Fruit fly (Drosophila melanogaster) ovary, adult (tissue): Measurements from ENCODE around the gene CG5968.

Experiments
- CG17801 ChIP-seq: fragments of 200-800 bp; optimal IDR thresholded peaks from 2 replicates; lab custom pipeline; 2019; ENCODE audit warnings: missing biosample characterization, mild to moderate bottlenecking, missing genetic modification characterization, moderate library complexity; ENCODE audit not compliant: partially characterized antibody

The CG5968 gene

DNA sequence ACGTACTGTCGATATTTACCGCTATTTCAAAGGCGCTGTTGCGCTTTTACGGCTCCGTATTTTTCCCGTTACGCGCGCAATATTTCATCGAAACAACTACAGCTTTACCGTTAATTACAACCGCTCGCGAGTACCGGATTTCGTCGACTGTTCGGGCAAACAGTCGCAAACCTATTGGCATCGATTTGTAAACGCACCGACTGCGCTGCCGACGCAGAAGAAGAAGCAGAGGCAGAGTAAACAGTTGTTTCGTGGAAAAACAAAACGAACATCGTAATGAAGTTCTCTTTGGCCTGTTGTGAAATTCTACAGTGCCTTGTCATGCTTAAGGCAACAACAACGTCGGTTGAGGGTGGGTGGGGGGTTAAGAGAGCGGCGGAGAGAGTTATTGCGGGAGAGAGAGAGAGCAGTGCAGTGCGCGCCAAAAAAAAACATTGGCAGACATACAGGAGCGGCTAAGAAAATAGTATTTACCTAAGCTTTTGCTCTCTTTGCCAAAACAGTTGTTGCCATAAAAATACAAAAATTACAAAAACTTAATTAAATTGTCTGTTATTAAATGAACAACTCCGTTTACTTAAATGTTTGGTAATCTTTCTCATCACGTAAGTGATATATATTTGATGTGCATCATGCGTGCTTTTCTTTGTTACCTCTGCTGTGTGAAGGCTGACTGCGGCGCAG lies 16.9 kb downstream of the CG5968 start, which contains the start of gene CG5953:
Gene CG5953 (minus strand): TSS at position 176 of the 684 bp plus-strand sequence.
- peak; percentile 91 for TF ChIP-seq CG17801 (GFP tag; lab: Kevin White, UChicago)

DNA sequence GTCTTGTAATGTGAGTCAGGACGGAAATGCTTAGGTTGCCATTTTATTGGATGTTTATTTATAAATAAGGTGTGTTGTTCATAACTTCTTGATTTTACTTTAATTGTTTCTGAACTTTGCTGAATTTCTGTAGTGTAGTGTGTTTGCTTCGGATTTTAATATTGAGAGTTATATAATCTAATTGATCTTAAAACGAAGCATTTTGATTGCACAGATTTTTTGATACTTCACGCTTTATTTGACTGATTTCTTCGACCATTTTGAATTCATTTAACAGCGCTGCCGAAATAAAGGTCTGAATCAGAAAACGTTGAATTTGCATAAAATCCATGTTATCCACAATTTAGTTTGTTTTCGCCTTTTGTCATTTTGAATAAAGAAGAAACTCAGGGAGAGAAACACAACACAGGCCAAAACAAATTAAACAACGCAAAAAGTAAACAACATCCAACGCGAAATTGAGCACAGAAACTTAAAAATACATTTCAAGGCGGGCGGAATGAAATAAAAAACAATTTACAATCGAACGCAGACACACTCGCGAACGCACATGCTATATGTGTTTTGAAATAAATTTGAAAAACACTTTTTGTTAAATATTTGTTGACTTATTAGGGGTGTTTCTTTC lies 18.1 kb downstream of the CG5968 start:
- no peak for TF ChIP-seq CG17801 (GFP tag; lab: Kevin White, UChicago)

DNA sequence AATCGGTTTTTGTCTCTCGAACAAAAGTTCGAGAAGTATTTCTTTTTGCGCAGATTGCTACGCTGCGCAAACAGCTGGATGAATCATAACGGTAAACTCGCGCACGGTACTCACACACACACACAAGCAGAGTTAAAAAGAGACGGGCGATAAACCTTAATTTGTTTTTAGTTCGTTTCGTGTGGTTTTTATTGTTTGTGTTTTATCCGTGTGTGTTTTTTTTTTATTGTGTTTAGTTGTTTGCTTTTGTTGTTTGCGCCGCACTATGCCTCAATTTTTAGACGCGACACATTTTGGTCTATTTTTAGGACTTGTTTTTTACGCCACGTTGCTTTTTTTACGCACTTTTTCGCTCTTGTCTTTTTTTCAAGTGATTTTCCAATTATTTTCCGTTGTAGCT lies 18.9 kb downstream of the CG5968 start:
- no peak for TF ChIP-seq CG17801 (GFP tag; lab: Kevin White, UChicago)

DNA sequence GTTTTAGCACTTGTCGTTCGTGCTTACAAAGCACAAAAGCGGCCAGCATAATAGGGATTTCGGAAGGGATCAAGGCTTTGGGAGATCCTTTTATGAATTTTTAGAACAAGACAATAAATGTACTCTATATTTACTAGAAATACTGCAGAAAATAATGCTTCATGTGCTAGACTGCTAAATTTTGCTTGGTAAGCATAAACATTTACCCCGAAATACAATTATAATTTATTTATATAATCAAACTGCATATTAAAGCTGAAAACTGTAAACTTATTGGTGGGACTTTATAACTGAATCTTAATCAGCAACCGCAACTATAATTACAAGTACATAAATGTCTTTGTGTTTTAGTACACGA lies 19.4 kb downstream of the CG5968 start:
- no peak for TF ChIP-seq CG17801 (GFP tag; lab: Kevin White, UChicago)

DNA sequence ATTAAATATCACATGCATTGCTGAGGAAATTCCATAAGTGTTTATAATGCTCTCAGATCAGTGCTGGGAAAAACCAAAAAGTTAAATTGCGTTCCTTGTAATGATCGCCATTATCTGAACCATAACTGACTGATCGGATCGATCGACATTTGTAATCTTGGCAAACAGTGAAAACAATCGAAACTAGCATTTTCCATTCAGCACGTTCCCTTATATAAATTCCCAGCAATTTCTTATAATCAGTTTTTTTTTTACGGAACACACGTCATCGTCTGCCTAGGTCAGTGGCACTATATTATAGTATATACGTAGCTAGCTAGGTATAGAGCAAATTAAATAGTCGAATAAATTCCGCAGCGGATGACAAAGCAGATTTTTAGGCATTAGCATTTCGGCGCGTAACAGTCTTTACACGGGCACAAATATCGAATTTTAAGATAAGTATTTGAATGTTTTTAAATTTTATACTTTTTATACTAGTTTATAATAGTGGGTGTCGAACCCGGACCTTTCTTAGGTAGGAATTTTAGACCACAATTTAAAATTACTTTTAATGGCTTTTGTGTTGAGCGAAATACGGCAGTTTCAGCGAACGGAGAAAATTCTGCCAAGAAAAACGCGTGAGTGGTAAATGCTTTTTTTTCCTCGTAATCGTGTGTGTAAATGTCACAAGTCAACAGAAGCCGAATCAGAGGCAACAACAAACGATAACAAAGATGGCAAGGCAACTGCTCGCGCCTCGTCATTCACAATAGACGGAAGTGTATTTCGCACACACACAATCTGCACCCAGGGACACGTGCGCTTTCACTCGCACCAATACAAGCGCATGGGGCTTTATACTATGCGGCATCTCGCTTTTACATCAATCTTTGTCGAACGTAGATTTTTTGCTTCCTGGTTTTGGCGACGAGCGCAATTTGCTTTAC lies 20.0 kb downstream of the CG5968 start:
- no peak for TF ChIP-seq CG17801 (GFP tag; lab: Kevin White, UChicago)

DNA sequence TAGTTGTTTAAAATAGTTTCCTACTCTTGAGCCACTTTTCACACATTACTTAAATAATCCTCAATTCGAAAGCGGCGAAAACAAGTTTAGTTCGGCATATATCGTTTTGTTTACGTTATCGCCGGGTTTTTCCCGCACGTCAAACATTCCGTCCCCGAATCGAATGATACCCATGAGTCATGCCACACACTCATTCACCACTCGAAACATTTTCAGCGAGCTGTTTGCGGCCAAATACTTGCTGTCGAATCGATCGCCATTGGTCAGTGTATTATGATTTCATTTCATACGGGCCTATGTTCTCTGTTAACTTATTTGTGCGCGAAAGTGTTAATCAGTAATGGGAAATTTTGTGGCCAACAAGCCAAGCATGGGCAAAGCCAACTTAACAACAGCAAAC lies 21.3 kb downstream of the CG5968 start:
- TF ChIP-seq CG17801 (GFP tag; lab: Kevin White, UChicago) = no peak

DNA sequence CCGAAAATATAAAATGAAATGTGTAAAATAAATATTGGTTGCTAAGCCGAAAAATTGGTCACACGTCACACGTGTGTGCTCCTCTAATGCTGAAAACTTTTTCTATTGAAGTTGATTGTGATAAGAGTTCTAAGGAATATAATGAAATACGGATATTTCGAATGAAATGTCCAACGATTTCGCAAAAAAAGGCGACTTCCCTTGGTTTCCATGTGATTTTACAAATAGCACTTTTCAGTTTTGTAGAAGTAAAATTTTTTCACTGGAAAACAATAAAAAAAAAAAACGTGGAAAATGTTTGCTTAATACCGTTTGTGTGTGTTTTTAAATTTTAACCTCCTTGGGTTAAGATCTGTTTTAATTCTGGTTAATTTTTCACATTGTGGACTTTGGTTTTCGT lies 23.2 kb downstream of the CG5968 start:
- TF ChIP-seq CG17801 (GFP tag; lab: Kevin White, UChicago) = no peak

DNA sequence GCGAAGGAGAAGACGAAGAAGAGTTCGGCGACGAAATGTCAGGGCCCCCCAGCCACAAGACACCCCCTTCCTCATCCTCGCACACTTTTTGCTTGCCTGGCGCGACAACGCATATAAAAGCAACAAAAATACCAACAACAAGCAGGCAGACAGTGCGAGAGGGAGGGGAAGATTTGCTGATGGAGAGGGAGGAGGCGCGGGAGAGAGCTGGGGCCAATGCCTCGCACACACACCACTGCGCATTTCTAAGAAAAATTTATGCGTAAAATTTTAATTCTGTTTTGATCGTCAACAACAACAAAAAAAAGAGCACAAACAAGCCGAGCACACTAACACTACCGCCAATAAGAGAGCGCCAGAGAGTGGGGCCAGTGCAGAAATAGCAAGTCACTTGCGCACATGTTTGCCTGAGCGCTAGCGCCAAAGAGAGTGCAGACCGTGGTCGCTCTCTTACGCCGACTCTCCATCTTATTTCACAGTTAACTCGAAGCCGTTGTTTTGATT lies 23.7 kb downstream of the CG5968 start:
- TF ChIP-seq CG17801 (GFP tag; lab: Kevin White, UChicago) = no peak

DNA sequence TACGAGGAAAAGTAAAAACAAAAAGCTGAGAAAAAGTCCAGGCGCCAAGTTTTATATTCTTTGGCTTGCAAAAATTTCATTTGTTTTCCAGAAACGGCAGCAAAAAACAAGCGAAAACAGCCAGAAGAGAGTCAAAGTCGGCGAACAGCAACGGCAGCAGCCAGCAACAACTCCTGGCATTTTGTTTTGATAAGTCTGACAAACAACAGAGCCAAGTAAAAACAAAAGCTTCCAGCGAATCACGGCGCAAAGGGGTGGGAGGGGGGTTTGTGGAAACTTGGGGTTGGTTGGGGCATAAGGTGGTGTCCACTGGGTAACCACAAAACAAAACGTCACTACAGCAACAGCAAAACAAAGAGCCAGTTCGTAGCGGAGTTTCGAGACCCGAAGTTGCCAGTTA lies 24.6 kb downstream of the CG5968 start:
- no peak for TF ChIP-seq CG17801 (GFP tag; lab: Kevin White, UChicago)

DNA sequence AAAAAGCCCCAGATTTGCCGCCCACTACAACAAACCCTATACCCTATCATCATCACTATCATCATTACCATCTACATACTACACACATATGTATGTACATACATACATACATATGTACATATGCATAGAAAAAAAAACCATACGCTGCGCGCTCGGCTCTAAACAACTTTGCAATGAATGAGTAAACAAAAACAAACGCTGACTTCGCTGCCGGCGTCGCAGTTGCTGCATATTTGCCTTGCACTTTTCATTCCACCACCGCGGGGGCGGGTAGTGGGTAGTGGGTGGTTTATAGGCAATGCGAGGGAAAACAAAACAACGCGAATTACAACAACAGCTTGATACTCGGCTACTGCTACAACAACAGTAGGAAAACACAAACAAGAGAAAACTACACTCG lies 26.7 kb downstream of the CG5968 start:
- no peak for TF ChIP-seq CG17801 (GFP tag; lab: Kevin White, UChicago)

DNA sequence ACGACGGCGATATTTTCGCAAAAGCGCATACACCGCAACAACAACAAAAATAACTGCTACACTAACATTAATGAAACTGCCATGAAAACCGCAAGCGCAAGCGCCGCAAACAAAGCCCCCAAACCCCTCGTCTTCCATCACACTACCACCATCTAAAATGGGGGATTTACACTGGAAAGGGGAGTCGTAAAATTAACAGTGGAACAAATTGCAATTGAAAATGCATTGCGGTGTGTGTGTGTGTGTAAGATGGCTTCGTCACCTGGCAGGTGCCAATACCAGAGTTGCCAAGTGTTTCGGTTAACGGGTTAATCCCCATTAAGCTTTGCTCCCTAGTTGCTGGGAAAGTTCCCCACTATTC lies 27.5 kb downstream of the CG5968 start:
- TF ChIP-seq CG17801 (GFP tag; lab: Kevin White, UChicago) = no peak

DNA sequence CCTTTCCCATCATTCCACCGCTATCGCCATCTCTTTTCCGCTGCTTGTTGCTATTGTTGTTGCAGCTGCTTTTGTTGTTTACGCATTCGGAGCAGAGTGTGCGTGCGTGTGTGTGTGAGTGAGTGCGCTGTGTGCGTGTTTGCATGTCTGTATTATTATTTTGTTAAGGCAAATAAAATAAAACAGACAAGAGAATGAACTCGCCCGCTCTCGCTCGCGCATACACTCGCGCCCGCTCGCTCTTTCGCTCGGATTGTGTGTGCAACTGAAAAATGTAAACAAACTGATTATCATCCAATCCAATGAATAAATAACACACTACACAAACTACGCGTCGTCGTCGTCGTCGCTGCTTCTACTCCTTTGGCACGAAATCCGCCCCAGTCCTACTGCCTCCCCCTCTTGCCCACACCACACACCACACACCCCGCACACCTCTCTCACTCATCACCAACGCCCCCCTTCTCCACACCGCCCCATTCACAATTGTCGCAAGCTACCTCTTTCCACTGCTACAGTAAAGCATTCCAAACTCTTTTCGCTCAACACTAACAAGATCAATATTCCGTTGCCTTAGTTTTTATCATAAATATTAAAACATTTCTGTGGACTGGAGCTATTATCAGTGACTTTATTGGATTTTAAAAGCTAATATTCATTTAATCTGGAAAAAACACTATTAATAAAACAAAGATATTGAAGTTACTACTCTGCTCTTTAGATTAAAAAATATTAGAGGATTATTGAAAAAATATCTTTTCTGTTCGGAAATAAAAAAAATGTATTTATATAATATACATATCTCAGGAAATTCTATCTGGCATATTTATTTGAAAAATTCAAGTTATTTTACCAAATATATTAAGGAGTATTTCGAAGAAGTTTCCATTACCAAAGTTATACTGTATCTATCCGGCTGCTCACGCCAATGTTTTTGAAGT lies 28.1 kb downstream of the CG5968 start:
- peak; percentile 11 for TF ChIP-seq CG17801 (GFP tag; lab: Kevin White, UChicago)

DNA sequence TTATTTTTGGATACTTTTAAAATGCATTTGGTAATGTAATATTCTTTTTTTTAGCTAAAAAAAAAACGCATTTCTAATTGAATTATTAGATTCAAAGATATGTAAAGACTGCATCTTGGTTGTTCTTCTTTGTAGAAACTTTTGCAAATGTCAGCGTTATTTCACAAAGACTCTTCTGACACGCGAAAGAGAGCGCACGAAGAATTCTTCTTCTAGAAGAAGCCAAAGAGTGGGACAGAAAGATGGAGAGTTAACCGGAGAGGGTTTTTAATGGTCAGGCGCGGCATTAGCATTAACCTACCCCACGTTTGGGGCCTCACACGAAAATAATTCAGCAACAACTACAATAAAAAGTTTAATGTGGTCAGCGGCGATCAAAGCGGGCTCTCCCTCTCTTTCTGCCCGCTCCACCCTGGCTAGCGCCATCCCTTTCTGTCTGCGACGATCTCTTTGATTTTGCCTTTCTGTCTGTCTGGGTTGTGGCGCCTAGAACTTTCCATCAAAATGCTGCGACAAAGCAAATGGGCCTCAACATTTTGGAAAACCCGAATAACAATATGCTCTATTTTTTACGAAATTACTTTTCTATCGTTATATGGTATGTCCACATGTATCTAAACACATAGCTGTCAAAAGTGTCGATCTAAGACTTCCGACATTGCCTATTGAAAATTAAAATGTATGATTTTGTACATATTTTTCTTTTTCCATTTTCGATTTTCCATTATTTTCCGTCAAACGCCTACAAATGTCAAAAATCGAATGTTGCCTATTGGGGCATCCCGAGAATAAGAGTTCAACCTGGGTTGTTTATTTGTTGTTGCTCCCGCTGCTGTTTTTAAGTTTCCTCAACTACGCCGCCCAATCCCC lies 29.0 kb downstream of the CG5968 start:
- TF ChIP-seq CG17801 (GFP tag; lab: Kevin White, UChicago) = no peak
